Fruit fly (Drosophila melanogaster) whole organism, embryonic: ENCODE data around the gene Spn88Eb.

Experiments used
- B-H1 ChIP-seq: fragments of 200-800 bp; sonication (Bioruptor generic); IDR thresholded peaks from 3 replicates; pipeline ENCODE4 v1.3.6; 2022; ENCODE audit warnings: missing biosample characterization, missing genetic modification characterization
- B-H2 ChIP-seq: fragments of 200-800 bp; sonication (Bioruptor generic); optimal IDR thresholded peaks from 2 replicates; lab custom pipeline; 2018; ENCODE audit warnings: missing biosample characterization, mild to moderate bottlenecking, missing genetic modification characterization
- BtbVII ChIP-seq: fragments of 200-800 bp; sonication (Bioruptor generic); optimal IDR thresholded peaks from 3 replicates; lab custom pipeline; 2017; ENCODE audit warnings: missing biosample characterization, mild to moderate bottlenecking, missing genetic modification characterization
- CG11247 ChIP-seq: fragments of 200-800 bp; sonication (Bioruptor generic); IDR thresholded peaks from 2 replicates; pipeline ENCODE4 v1.3.6; 2022; ENCODE audit warnings: missing biosample characterization, missing genetic modification characterization
- CG11456 ChIP-seq: fragments of 200-800 bp; sonication (Bioruptor generic); IDR thresholded peaks from 3 replicates; pipeline ENCODE4 v1.3.6; 2022; ENCODE audit warnings: missing biosample characterization, missing genetic modification characterization
- CG12104 ChIP-seq: fragments of 200-800 bp; sonication (Bioruptor generic); optimal IDR thresholded peaks from 3 replicates; lab custom pipeline; 2016; ENCODE audit warnings: missing biosample characterization, missing genetic modification characterization
- CG12236 ChIP-seq: fragments of 200-800 bp; sonication (Bioruptor generic); optimal IDR thresholded peaks from 2 replicates; lab custom pipeline; 2016; ENCODE audit warnings: missing biosample characterization, missing genetic modification characterization
- CG14050 ChIP-seq: fragments of 200-800 bp; sonication (Bioruptor generic); IDR thresholded peaks from 3 replicates; pipeline ENCODE4 v1.3.6; 2022; ENCODE audit warnings: missing biosample characterization, missing genetic modification characterization
- CG1603 ChIP-seq: fragments of 200-800 bp; sonication (Bioruptor generic); optimal IDR thresholded peaks from 2 replicates; lab custom pipeline; 2019; ENCODE audit warnings: missing biosample characterization, mild to moderate bottlenecking, missing genetic modification characterization, moderate library complexity
- CG16863 ChIP-seq: fragments of 200-800 bp; sonication (Bioruptor generic); optimal IDR thresholded peaks from 3 replicates; lab custom pipeline; 2016; ENCODE audit warnings: missing biosample characterization, missing genetic modification characterization
- CG17328 ChIP-seq: fragments of 200-800 bp; sonication (Bioruptor generic); IDR thresholded peaks from 2 replicates; pipeline ENCODE4 v1.3.6; 2022; ENCODE audit warnings: missing biosample characterization, missing genetic modification characterization
- CG18764 ChIP-seq: fragments of 200-800 bp; sonication (Bioruptor generic); optimal IDR thresholded peaks from 3 replicates; lab custom pipeline; 2016; ENCODE audit warnings: missing biosample characterization, missing genetic modification characterization
- CG31224 ChIP-seq: fragments of 200-800 bp; sonication (Bioruptor generic); IDR thresholded peaks from 2 replicates; pipeline ENCODE4 v1.3.6; 2022; ENCODE audit warnings: missing biosample characterization, missing genetic modification characterization
- CG32772 ChIP-seq: fragments of 200-800 bp; sonication (Bioruptor generic); IDR thresholded peaks from 2 replicates; pipeline ENCODE4 v1.3.6; 2022; ENCODE audit warnings: missing biosample characterization, missing genetic modification characterization
- CG3838 ChIP-seq: fragments of 200-800 bp; sonication (Bioruptor generic); optimal IDR thresholded peaks from 3 replicates; lab custom pipeline; 2016; ENCODE audit warnings: missing biosample characterization, missing genetic modification characterization
- CG3995 ChIP-seq: fragments of 200-800 bp; sonication (Bioruptor generic); optimal IDR thresholded peaks from 3 replicates; lab custom pipeline; 2016; ENCODE audit warnings: missing biosample characterization, missing genetic modification characterization
- CG4360 ChIP-seq: fragments of 200-800 bp; sonication (Bioruptor generic); IDR thresholded peaks from 2 replicates; pipeline ENCODE4 v1.3.6; 2022; ENCODE audit warnings: missing biosample characterization, missing genetic modification characterization
- CG5953 ChIP-seq: fragments of 200-800 bp; sonication (Bioruptor generic); IDR thresholded peaks from 2 replicates; pipeline ENCODE4 v1.3.6; 2022; ENCODE audit warnings: missing biosample characterization, missing genetic modification characterization
- CG7357 ChIP-seq: fragments of 200-800 bp; sonication (Bioruptor generic); IDR thresholded peaks from 3 replicates; pipeline ENCODE4 v1.3.6; 2022; ENCODE audit warnings: missing biosample characterization, missing genetic modification characterization
- CG8924 ChIP-seq: fragments of 200-800 bp; optimal IDR thresholded peaks from 3 replicates; lab custom pipeline; 2019; ENCODE audit warnings: missing biosample characterization, mild to moderate bottlenecking, missing genetic modification characterization, moderate library complexity
- CG9609 ChIP-seq: fragments of 200-800 bp; sonication (Bioruptor generic); optimal IDR thresholded peaks from 3 replicates; lab custom pipeline; 2016; ENCODE audit warnings: missing biosample characterization, missing genetic modification characterization
- CkIIα-i1 ChIP-seq: fragments of 200-800 bp; sonication (Bioruptor generic); IDR thresholded peaks from 2 replicates; pipeline ENCODE4 v1.3.6; 2022; ENCODE audit warnings: missing biosample characterization, missing genetic modification characterization
- Dfd ChIP-seq, 2 experiments: fragments of >200 bp; optimal IDR thresholded peaks; 2 replicates each; lab custom pipeline; 2017; ENCODE audit warnings: missing biosample characterization in 2 of 2, missing genetic modification characterization in 2 of 2
- HLH54F ChIP-seq: fragments of 200-800 bp; sonication (Bioruptor generic); optimal IDR thresholded peaks from 3 replicates; lab custom pipeline; 2016; ENCODE audit warnings: missing biosample characterization, missing genetic modification characterization
- Hmx ChIP-seq: fragments of 200-800 bp; sonication (Bioruptor generic); optimal IDR thresholded peaks from 2 replicates; lab custom pipeline; 2016; ENCODE audit warnings: missing biosample characterization, missing genetic modification characterization
- Hr39 ChIP-seq: fragments of >200 bp; optimal IDR thresholded peaks from 2 replicates; lab custom pipeline; 2017
- MBD-R2 ChIP-seq: fragments of 200-800 bp; sonication (Bioruptor generic); IDR thresholded peaks from 2 replicates; pipeline ENCODE4 v1.3.6; 2022; ENCODE audit warnings: missing biosample characterization, missing genetic modification characterization
- Nf-YC ChIP-seq: fragments of 200-800 bp; optimal IDR thresholded peaks from 3 replicates; lab custom pipeline; 2019; ENCODE audit warnings: missing biosample characterization, mild to moderate bottlenecking, missing genetic modification characterization, moderate library complexity
- Oli ChIP-seq: fragments of 200-800 bp; sonication (Bioruptor generic); optimal IDR thresholded peaks from 2 replicates; lab custom pipeline; 2018; ENCODE audit warnings: missing biosample characterization, mild to moderate bottlenecking, missing genetic modification characterization, moderate library complexity
- Opbp ChIP-seq: fragments of 200-800 bp; sonication (Bioruptor generic); IDR thresholded peaks from 3 replicates; pipeline ENCODE4 v1.3.6; 2022; ENCODE audit warnings: missing biosample characterization, missing genetic modification characterization; ENCODE audit not compliant: partially characterized antibody
- Trl ChIP-seq, 3 experiments: fragments of >200 bp in 2 of 3; fragments of 200-800 bp in 1 of 3; sonication (Bioruptor generic) in 1 of 3; optimal IDR thresholded peaks; 2 replicates in 1 of 3; 3 replicates in 2 of 3; lab custom pipeline; 2016 to 2017; ENCODE audit warnings: missing biosample characterization in 1 of 3, missing genetic modification characterization in 1 of 3
- aop ChIP-seq: fragments of 200-800 bp; sonication (Bioruptor generic); IDR thresholded peaks from 2 replicates; pipeline ENCODE4 v1.3.6; 2022; ENCODE audit warnings: missing biosample characterization, missing genetic modification characterization
- ase ChIP-seq: fragments of 200-800 bp; sonication (Bioruptor generic); IDR thresholded peaks from 3 replicates; pipeline ENCODE4 v1.3.6; 2022; ENCODE audit warnings: missing biosample characterization, missing genetic modification characterization
- crol ChIP-seq: fragments of 200-800 bp; sonication (Bioruptor generic); IDR thresholded peaks from 2 replicates; pipeline ENCODE4 v1.3.6; 2022; ENCODE audit warnings: missing biosample characterization, missing genetic modification characterization
- eve ChIP-seq, 2 experiments: fragments of >200 bp; optimal IDR thresholded peaks; 2 replicates each; lab custom pipeline; 2017; ENCODE audit warnings: missing biosample characterization in 2 of 2, missing genetic modification characterization in 2 of 2
- eyg ChIP-seq: fragments of 200-800 bp; sonication (Bioruptor generic); optimal IDR thresholded peaks from 3 replicates; lab custom pipeline; 2016; ENCODE audit warnings: missing biosample characterization, missing genetic modification characterization
- gcm ChIP-seq: fragments of 200-800 bp; sonication (Bioruptor generic); optimal IDR thresholded peaks from 2 replicates; lab custom pipeline; 2019; ENCODE audit warnings: missing biosample characterization, mild to moderate bottlenecking, missing genetic modification characterization, moderate library complexity
- hb ChIP-seq: fragments of 200-800 bp; sonication (Bioruptor generic); IDR thresholded peaks from 3 replicates; pipeline ENCODE4 v1.3.6; 2022; ENCODE audit warnings: missing biosample characterization, missing genetic modification characterization; ENCODE audit not compliant: partially characterized antibody
- insv ChIP-seq, 2 experiments: fragments of 200-800 bp; sonication (Bioruptor generic); optimal IDR thresholded peaks; 3 replicates each; lab custom pipeline; 2016 to 2018; ENCODE audit warnings: missing biosample characterization in 2 of 2, missing genetic modification characterization in 2 of 2
- lov ChIP-seq, 2 experiments: fragments of 200-800 bp in 1 of 2; fragments of >200 bp in 1 of 2; sonication (Bioruptor generic) in 1 of 2; IDR thresholded peaks in 1 of 2; optimal IDR thresholded peaks in 1 of 2; 2 replicates in 1 of 2; 3 replicates in 1 of 2; pipeline versions ENCODE4 v1.3.6 to Lab custom; 2017 to 2022; ENCODE audit warnings: missing biosample characterization in 1 of 2, missing genetic modification characterization in 1 of 2
- p53 ChIP-seq: fragments of 200-800 bp; sonication (Bioruptor generic); optimal IDR thresholded peaks from 2 replicates; lab custom pipeline; 2016; ENCODE audit warnings: missing biosample characterization, missing genetic modification characterization
- pfk ChIP-seq: fragments of 200-800 bp; sonication (Bioruptor generic); optimal IDR thresholded peaks from 2 replicates; lab custom pipeline; 2018; ENCODE audit warnings: missing biosample characterization, mild to moderate bottlenecking, missing genetic modification characterization, moderate library complexity
- phol ChIP-seq: fragments of 200-800 bp; sonication (Bioruptor generic); optimal IDR thresholded peaks from 3 replicates; lab custom pipeline; 2018; ENCODE audit warnings: missing biosample characterization, mild to moderate bottlenecking, missing genetic modification characterization, moderate library complexity
- psq ChIP-seq: fragments of 200-800 bp; sonication (Bioruptor generic); optimal IDR thresholded peaks from 2 replicates; lab custom pipeline; 2017; ENCODE audit warnings: missing biosample characterization, missing genetic modification characterization
- sd ChIP-seq: fragments of 200-800 bp; sonication (Bioruptor generic); optimal IDR thresholded peaks from 3 replicates; lab custom pipeline; 2018; ENCODE audit warnings: missing biosample characterization, mild to moderate bottlenecking, missing genetic modification characterization, moderate library complexity
- slou ChIP-seq: fragments of 200-800 bp; sonication (Bioruptor generic); optimal IDR thresholded peaks from 3 replicates; lab custom pipeline; 2016; ENCODE audit warnings: missing biosample characterization, missing genetic modification characterization
- ssp ChIP-seq: fragments of 200-800 bp; sonication (Bioruptor generic); IDR thresholded peaks from 2 replicates; pipeline ENCODE4 v1.3.6; 2022; ENCODE audit warnings: missing biosample characterization, missing genetic modification characterization
- tgo ChIP-seq: fragments of 200-800 bp; sonication (Bioruptor generic); IDR thresholded peaks from 3 replicates; pipeline ENCODE4 v1.3.6; 2022; ENCODE audit warnings: missing biosample characterization, missing genetic modification characterization
- wdn ChIP-seq: fragments of 200-800 bp; sonication (Bioruptor generic); IDR thresholded peaks from 2 replicates; pipeline ENCODE4 v1.3.6; 2022; ENCODE audit warnings: missing biosample characterization, missing genetic modification characterization

Gene Spn88Eb

DNA sequence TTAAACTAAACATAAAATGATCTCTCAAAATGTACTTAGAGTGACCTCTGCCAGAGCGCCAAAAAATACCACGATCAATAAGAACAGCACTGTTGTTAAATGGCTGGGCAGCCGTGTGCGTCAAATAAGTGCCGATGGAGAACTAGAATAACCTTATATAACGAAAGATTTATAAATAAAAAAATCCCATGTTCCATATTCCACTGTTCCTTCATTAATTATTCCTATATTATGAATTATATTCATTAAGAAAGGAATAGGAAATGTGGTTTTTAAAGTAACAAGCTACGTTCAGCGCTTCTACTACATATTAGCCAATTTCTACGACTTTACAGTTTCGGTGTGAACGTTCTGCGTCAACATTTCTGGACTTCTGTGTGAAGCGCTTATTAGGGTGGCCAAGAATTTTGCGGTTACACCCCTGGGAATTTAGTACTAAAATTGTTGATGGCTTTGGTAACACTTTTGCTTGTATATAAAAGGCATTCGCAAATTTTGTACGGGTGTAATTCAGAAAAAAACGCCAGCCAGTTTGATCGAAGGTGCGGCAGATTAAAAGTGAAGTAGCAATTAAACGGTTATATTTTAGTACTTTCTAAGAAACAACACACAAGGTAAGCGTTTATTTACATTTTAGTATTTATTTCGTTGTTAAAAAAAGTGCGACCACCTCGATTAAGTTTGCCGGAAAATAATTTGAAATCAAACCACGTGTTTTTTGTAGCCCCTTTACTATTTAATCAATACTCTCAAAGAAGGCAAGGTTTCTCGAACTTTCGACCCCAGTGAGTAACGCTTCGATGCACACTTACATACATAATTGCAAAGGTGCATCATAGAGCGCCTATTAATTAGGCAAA is 33.9 kb upstream of the Spn88Eb start, which contains the start of the genes tefu and Hsc70-4 (continued):
- TF ChIP-seq Oli (tag; lab: Kevin White, UChicago), result peak; percentile 69
- no peak for TF ChIP-seq CkIIα-i1 (GFP tag; lab: Robert Waterston, UW)
- TF ChIP-seq crol (GFP tag; lab: Robert Waterston, UW), result no peak
- peak; percentile 1 for TF ChIP-seq p53 (GFP tag; lab: Kevin White, UChicago)
- 0 out of 2 replicates have a peak, but pooled peaks have one; percentile 34 for TF ChIP-seq CG5953 (GFP tag; lab: Robert Waterston, UW)
- peak; percentile 67 for TF ChIP-seq CG18764 (GFP tag; lab: Kevin White, UChicago)
- TF ChIP-seq lov (optimal IDR thresholded peaks at IDR 0.05; lab: Kevin White, UChicago), result no peak
- TF ChIP-seq lov (GFP tag; IDR thresholded peaks at IDR 0.05; lab: Robert Waterston, UW), result no peak; the same call in 2 of the 3 replicates
- TF ChIP-seq ssp (GFP tag; lab: Robert Waterston, UW), result peak; percentile 99
- peak; percentile 46 for TF ChIP-seq CG8924 (tag; lab: Kevin White, UChicago)
- TF ChIP-seq CG31224 (GFP tag; lab: Robert Waterston, UW), result peak; percentile 53; the same call in 1 of the 2 replicates
- peak; percentile 81 for TF ChIP-seq slou (GFP tag; lab: Kevin White, UChicago)
- peak; percentile 11 for TF ChIP-seq BtbVII (GFP tag; lab: Kevin White, UChicago)
- TF ChIP-seq insv (GFP tag; optimal IDR thresholded peaks at IDR 0.05; lab: Kevin White, UChicago), result peak in 1 of 2 experiments; percentile 30
- TF ChIP-seq CG3995 (GFP tag; lab: Kevin White, UChicago), result peak; percentile 6
- peak; percentile 73 for TF ChIP-seq CG9609 (GFP tag; lab: Kevin White, UChicago)
- peak; percentile 29 for TF ChIP-seq CG16863
- TF ChIP-seq Dfd (GFP tag; optimal IDR thresholded peaks at IDR 0.05; lab: Kevin White, UChicago), result peak in 1 of 2 experiments; percentile 79
- peak; percentile 2 for TF ChIP-seq CG12236 (GFP tag; lab: Kevin White, UChicago)
- TF ChIP-seq CG14050 (GFP tag; lab: Robert Waterston, UW), result peak; percentile 53; the same call in 2 of the 3 replicates
- peak; percentile 89 for TF ChIP-seq CG11456 (GFP tag; lab: Robert Waterston, UW)
- TF ChIP-seq gcm, result no peak
- TF ChIP-seq CG17328 (GFP tag; lab: Robert Waterston, UW), result peak; percentile 58
- no peak for TF ChIP-seq aop (GFP tag; lab: Robert Waterston, UW)
- no peak for TF ChIP-seq CG4360 (GFP tag; lab: Robert Waterston, UW)
- peak; percentile 76 for TF ChIP-seq CG32772
- TF ChIP-seq hb (GFP tag; lab: Robert Waterston, UW), result no peak
- peak; percentile 99 for TF ChIP-seq CG7357
- peak; percentile 30 for TF ChIP-seq Nf-YC (tag; lab: Kevin White, UChicago)
- TF ChIP-seq Hr39, result no peak
- TF ChIP-seq CG12104 (GFP tag; lab: Kevin White, UChicago), result peak; percentile 71
- no peak for TF ChIP-seq eyg
- TF ChIP-seq Hmx (GFP tag; lab: Kevin White, UChicago), result no peak
- peak; percentile 62; the same call in 1 of the 2 replicates for TF ChIP-seq wdn (GFP tag; lab: Robert Waterston, UW)
- peak; percentile 48; the same call in 1 of the 2 replicates for TF ChIP-seq CG11247 (GFP tag; lab: Robert Waterston, UW)
- peak; percentile 43; the same call in 2 of the 3 replicates for TF ChIP-seq Opbp (GFP tag; lab: Robert Waterston, UW)
- TF ChIP-seq pfk (GFP tag; lab: Kevin White, UChicago), result peak; percentile 83
- TF ChIP-seq sd (tag; lab: Kevin White, UChicago), result no peak
- no peak for TF ChIP-seq Trl (optimal IDR thresholded peaks at IDR 0.05; lab: Kevin White, UChicago)
- peak; percentile 47 for TF ChIP-seq Trl (GFP tag; optimal IDR thresholded peaks at IDR 0.05; lab: Kevin White, UChicago)
- TF ChIP-seq ase (GFP tag; lab: Robert Waterston, UW), result peak; percentile 79; the same call in 2 of the 3 replicates
- no peak for TF ChIP-seq eve (GFP tag; optimal IDR thresholded peaks at IDR 0.05; lab: Kevin White, UChicago)
- TF ChIP-seq CG3838 (GFP tag; lab: Kevin White, UChicago), result peak; percentile 9
- TF ChIP-seq tgo (GFP tag; lab: Robert Waterston, UW), result peak; percentile 80
- peak; percentile 64 for TF ChIP-seq B-H2 (GFP tag; lab: Kevin White, UChicago)
- no peak for TF ChIP-seq psq (GFP tag; lab: Kevin White, UChicago)
- TF ChIP-seq HLH54F (GFP tag; lab: Kevin White, UChicago), result peak; percentile 75
- peak; percentile 91 for TF ChIP-seq phol (tag; lab: Kevin White, UChicago)
- TF ChIP-seq MBD-R2 (GFP tag; lab: Robert Waterston, UW), result peak; percentile 58
- peak; percentile 73 for TF ChIP-seq B-H1 (GFP tag; lab: Robert Waterston, UW)
- TF ChIP-seq CG1603, result peak; percentile 80
